Worm (Caenorhabditis elegans) whole organism, L2 larva: ENCODE results near the gene C35A11.4.

Experiments used
- blmp-1 ChIP-seq: sonication (generic microtip); optimal IDR thresholded peaks from 2 replicates; lab custom pipeline; 2017; ENCODE audit warnings: missing genetic modification characterization, mild to moderate bottlenecking, missing compliant biosample characterization, antibody characterized with exemption, moderate library complexity; ENCODE audit not compliant: insufficient read depth
- egl-27 ChIP-seq: sonication (generic microtip); optimal IDR thresholded peaks from 3 replicates; lab custom pipeline; 2017; ENCODE audit warnings: missing biosample characterization, missing genetic modification reagents, missing genetic modification characterization
- elt-1 ChIP-seq: fragments of 150-350 bp; optimal IDR thresholded peaks from 2 replicates; lab custom pipeline; 2014; ENCODE audit warnings: missing biosample characterization, missing genetic modification characterization
- fos-1 ChIP-seq: fragments of 150-350 bp; optimal IDR thresholded peaks from 2 replicates; lab custom pipeline; 2014; ENCODE audit warnings: missing biosample characterization, missing genetic modification characterization
- lin-13 ChIP-seq: fragments of 150-350 bp; optimal IDR thresholded peaks from 2 replicates; lab custom pipeline; 2014; ENCODE audit warnings: missing biosample characterization, missing genetic modification reagents, missing genetic modification characterization
- lsy-2 ChIP-seq, 2 experiments: fragments of 150-350 bp in 1 of 2; sonication (generic microtip) in 1 of 2; optimal IDR thresholded peaks; 2 replicates each; lab custom pipeline; 2014 to 2017; ENCODE audit warnings: missing biosample characterization in 2 of 2, missing genetic modification characterization in 2 of 2
- nhr-11 ChIP-seq: fragments of 150-350 bp; optimal IDR thresholded peaks from 2 replicates; lab custom pipeline; 2014; ENCODE audit warnings: missing biosample characterization, missing genetic modification characterization
- snpc-4 ChIP-seq: fragments of 150-350 bp; optimal IDR thresholded peaks from 2 replicates; lab custom pipeline; 2014; ENCODE audit warnings: missing biosample characterization, missing genetic modification characterization
- unc-39 ChIP-seq: fragments of 150-350 bp; optimal IDR thresholded peaks from 2 replicates; lab custom pipeline; 2014; ENCODE audit warnings: missing biosample characterization, missing genetic modification characterization
- unc-62 ChIP-seq: fragments of 150-350 bp; optimal IDR thresholded peaks from 2 replicates; lab custom pipeline; 2014; ENCODE audit warnings: missing biosample characterization, missing genetic modification reagents, missing genetic modification characterization
- ztf-4 ChIP-seq: fragments of 150-350 bp; optimal IDR thresholded peaks from 2 replicates; lab custom pipeline; 2014; ENCODE audit warnings: missing biosample characterization, missing genetic modification characterization

- TF ChIP-seq fos-1 (tag; lab: Kevin White, UChicago) (no peak), egl-27 (tag; lab: Kevin White, UChicago) (no peak), lin-13 (GFP tag; lab: Kevin White, UChicago) (no peak), snpc-4 (no peak), ztf-4 (tag; lab: Kevin White, UChicago) (no peak), lsy-2 (tag; optimal IDR thresholded peaks at IDR 0.05; lab: Kevin White, UChicago) (no peak), unc-62 (GFP tag; lab: Kevin White, UChicago) (no peak), unc-39 (tag; lab: Kevin White, UChicago) (no peak), elt-1 (no peak), blmp-1 (tag; lab: Kevin White, UChicago) (no peak), nhr-11 (tag; lab: Kevin White, UChicago) (no peak)
Observed at ce11 chrV:5427860-5428259, 34.9 kb upstream of the C35A11.4 start, which contains the start of gene rhr-1.
